Worm (Caenorhabditis elegans): ENCODE results near the gene sec-24.2.

The sec-24.2 gene

DNA sequence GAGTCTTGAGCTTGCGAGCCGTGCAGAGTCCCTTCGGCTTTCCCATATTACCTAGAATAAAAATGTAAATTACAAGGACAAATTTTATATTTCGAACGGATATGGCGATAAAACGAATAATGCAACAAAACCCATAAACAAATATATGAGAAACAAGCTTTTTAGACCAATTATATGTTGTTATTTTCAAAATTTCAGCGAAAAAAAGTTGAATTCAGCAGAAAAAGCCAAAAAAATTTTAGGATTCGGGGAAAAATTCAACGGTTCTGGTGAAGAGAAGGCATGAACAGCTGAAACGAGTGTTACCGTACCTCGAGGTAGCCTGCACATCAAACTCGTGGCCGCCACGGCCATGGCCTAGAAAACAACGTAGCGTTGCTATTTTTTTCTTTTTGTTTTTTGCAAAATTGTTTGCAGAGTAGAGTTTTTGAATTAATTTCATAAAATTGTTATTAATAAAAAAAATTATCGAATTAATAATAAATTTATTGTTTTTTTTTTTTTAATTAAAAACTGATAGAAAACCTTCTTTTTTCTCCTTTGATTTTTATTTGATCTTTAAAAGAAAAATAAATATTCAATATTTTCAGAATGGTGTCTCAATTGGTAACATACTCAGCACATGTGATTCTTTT is 30.5 kb upstream of the sec-24.2 start, which contains the start of the genes rps-23 and dpm-3 (continued):
- TF ChIP-seq unc-130 (GFP tag; optimal IDR thresholded peaks at IDR 0.05) (peak; percentile 97), tlf-1 (GFP tag; optimal IDR thresholded peaks at IDR 0.05) (peak; percentile 95), lir-1 (GFP tag; conservative IDR thresholded peaks at IDR 0.05) (peak; percentile 87), T26A5.8 (tag; optimal IDR thresholded peaks at IDR 0.05) (no peak), ztf-28 (GFP tag; IDR thresholded peaks at IDR 0.05) (peak; percentile 98), die-1 (tag; optimal IDR thresholded peaks at IDR 0.05) (no peak), F55B11.4 (tag; optimal IDR thresholded peaks at IDR 0.05; ENCODE audit: borderline replicate concordance, insufficient read depth) (no peak), C17E4.6 (GFP tag; IDR thresholded peaks at IDR 0.05) (peak; percentile 75; the same call in 1 of the 2 replicates), B0035.1 (tag; optimal IDR thresholded peaks at IDR 0.05) (peak; percentile 40), ceh-27 (GFP tag; optimal IDR thresholded peaks at IDR 0.05) (peak; percentile 97), ceh-100 (GFP tag; IDR thresholded peaks at IDR 0.05) (peak; percentile 83), Y56A3A.18 (GFP tag; IDR thresholded peaks at IDR 0.05) (peak; percentile 84), ZK185.1 (tag; optimal IDR thresholded peaks at IDR 0.05; ENCODE audit: poor library complexity, severe bottlenecking) (peak; percentile 91), efl-1 (GFP tag; optimal IDR thresholded peaks at IDR 0.05) (peak; percentile 60), bed-1 (GFP tag; IDR thresholded peaks at IDR 0.05) (0 out of 2 replicates have a peak, but pooled peaks have one; percentile 19), nhr-80 (tag; optimal IDR thresholded peaks at IDR 0.05) (peak; percentile 83), egl-18 (GFP tag; IDR thresholded peaks at IDR 0.05) (0 out of 2 replicates have a peak, but pooled peaks have one; percentile 73), snpc-1.1 (tag; optimal IDR thresholded peaks at IDR 0.05; ENCODE audit: insufficient read depth) (peak; percentile 30), F57A8.1 (GFP tag; optimal IDR thresholded peaks at IDR 0.05) (no peak), lag-1 (GFP tag; IDR thresholded peaks at IDR 0.05) (0 out of 2 replicates have a peak, but pooled peaks have one; percentile 32), pbrm-1 (GFP tag; IDR thresholded peaks at IDR 0.05) (peak; percentile 95), pha-4 (tag; optimal IDR thresholded peaks at IDR 0.05) (peak; percentile 93), sptf-2 (GFP tag; optimal IDR thresholded peaks at IDR 0.05) (peak; percentile 40), Y79H2A.3 (GFP tag; conservative IDR thresholded peaks at IDR 0.05) (peak; percentile 89), ztf-26 (tag; optimal IDR thresholded peaks at IDR 0.05) (peak; percentile 49), somi-1 (GFP tag; optimal IDR thresholded peaks at IDR 0.05) (peak; percentile 73), ama-1 (optimal IDR thresholded peaks at IDR 0.05) (no peak), ama-1 (GFP tag; optimal IDR thresholded peaks at IDR 0.05) (no peak), fkh-3 (tag; optimal IDR thresholded peaks at IDR 0.05) (no peak), ceh-40 (GFP tag; IDR thresholded peaks at IDR 0.05) (peak; percentile 86), snpc-4 (GFP tag; optimal IDR thresholded peaks at IDR 0.05) (peak; percentile 50), snpc-4 (tag; optimal IDR thresholded peaks at IDR 0.05) (peak; percentile 65 to 82 (median 76)), nfya-2 (GFP tag; IDR thresholded peaks at IDR 0.05) (0 out of 2 replicates have a peak, but pooled peaks have one; percentile 73), ztf-25 (GFP tag; IDR thresholded peaks at IDR 0.05) (peak; percentile 96), F10E7.11 (tag; optimal IDR thresholded peaks at IDR 0.05) (no peak), B0336.3 (GFP tag; IDR thresholded peaks at IDR 0.05) (peak; percentile 60; the same call in 1 of the 2 replicates), aptf-3 (GFP tag; IDR thresholded peaks at IDR 0.05) (no peak), madf-10 (tag; optimal IDR thresholded peaks at IDR 0.05) (peak; percentile 91), zim-3 (tag; optimal IDR thresholded peaks at IDR 0.05) (peak; percentile 68), lin-40 (tag; optimal IDR thresholded peaks at IDR 0.05) (no peak), repo-1 (tag; optimal IDR thresholded peaks at IDR 0.05) (peak; percentile 42), B0019.2 (GFP tag; conservative IDR thresholded peaks at IDR 0.05) (peak; percentile 96), D2030.7 (GFP tag; IDR thresholded peaks at IDR 0.05) (peak; percentile 95), B0261.1 (tag; optimal IDR thresholded peaks at IDR 0.05) (peak; percentile 37), rcor-1 (GFP tag; IDR thresholded peaks at IDR 0.05) (peak; percentile 90), attf-3 (GFP tag; conservative IDR thresholded peaks at IDR 0.05) (peak; percentile 88), nhr-90 (tag; optimal IDR thresholded peaks at IDR 0.05) (no peak), ceh-91 (GFP tag; IDR thresholded peaks at IDR 0.05) (peak; percentile 95)
